Fruit fly (Drosophila melanogaster) whole organism, prepupa: ENCODE measurements around the gene CG32638.

ENCODE experiments used
- CG10631 ChIP-seq: fragments of 200-800 bp; sonication (Bioruptor generic); optimal IDR thresholded peaks from 2 replicates; lab custom pipeline; 2016; ENCODE audit warnings: missing biosample characterization, missing genetic modification characterization
- CG32006 ChIP-seq: fragments of 200-800 bp; sonication (Bioruptor generic); optimal IDR thresholded peaks from 3 replicates; lab custom pipeline; 2017; ENCODE audit warnings: missing biosample characterization, mild to moderate bottlenecking, missing genetic modification characterization
- CG34406 ChIP-seq: fragments of 200-800 bp; sonication (Bioruptor generic); optimal IDR thresholded peaks from 3 replicates; lab custom pipeline; 2016; ENCODE audit warnings: missing biosample characterization, missing genetic modification characterization
- Eip93F ChIP-seq: fragments of 200-800 bp; sonication (Bioruptor generic); optimal IDR thresholded peaks from 2 replicates; lab custom pipeline; 2016; ENCODE audit warnings: missing biosample characterization, mild to moderate bottlenecking, missing genetic modification characterization
- OdsH ChIP-seq: fragments of 200-800 bp; sonication (Bioruptor generic); optimal IDR thresholded peaks from 3 replicates; lab custom pipeline; 2016; ENCODE audit warnings: missing biosample characterization, missing genetic modification characterization
- cyc ChIP-seq: fragments of 200-800 bp; sonication (Bioruptor generic); optimal IDR thresholded peaks from 3 replicates; lab custom pipeline; 2016; ENCODE audit warnings: missing biosample characterization, missing genetic modification characterization
- net ChIP-seq: fragments of 200-800 bp; sonication (Bioruptor generic); optimal IDR thresholded peaks from 3 replicates; lab custom pipeline; 2016; ENCODE audit warnings: missing biosample characterization, missing genetic modification characterization
- ss ChIP-seq, 2 experiments: fragments of 200-800 bp; sonication (Bioruptor generic); optimal IDR thresholded peaks; 2 replicates in 1 of 2; 3 replicates in 1 of 2; lab custom pipeline; 2017 to 2018; ENCODE audit warnings: mild to moderate bottlenecking in 2 of 2, missing biosample characterization in 2 of 2, missing genetic modification characterization in 2 of 2, moderate library complexity in 1 of 2

DNA sequence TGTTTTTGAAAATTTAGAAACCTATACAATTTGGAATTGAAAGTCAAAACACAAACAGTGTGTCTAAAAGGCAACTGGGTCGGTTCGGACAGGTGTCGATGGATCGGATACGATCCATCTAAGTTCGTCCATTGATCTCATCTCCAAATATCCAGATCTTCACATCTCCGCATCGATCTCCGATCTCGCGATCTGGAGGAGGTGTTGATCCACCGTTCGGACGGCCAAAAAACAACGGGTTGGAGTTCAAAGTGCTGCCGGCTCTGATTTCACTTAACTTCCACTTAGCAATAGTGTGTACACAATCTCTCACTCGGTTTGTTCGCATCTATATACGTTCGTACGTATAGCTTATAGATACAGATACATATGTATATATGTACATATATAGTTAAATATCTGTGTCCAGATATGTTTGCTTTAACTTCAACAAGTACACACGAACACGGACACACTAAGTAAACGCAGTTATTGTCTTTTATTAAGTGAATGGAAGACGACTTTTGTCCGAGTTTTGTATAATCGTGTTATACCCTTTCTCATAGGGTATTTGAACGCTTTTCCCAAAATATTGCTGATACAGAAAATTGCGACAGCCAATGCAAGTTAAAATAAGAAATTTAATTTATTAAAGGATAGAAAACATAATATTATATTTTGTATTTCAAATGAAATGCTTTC lies 20.3 kb downstream of the CG32638 start, which contains the start of gene Fer3HCH:
- TF ChIP-seq ss (GFP tag; optimal IDR thresholded peaks at IDR 0.05; lab: Kevin White, UChicago) (peak; percentile 19 to 31), OdsH (GFP tag; lab: Kevin White, UChicago) (no peak), CG10631 (GFP tag; lab: Kevin White, UChicago) (peak; percentile 11), CG32006 (GFP tag; lab: Kevin White, UChicago) (peak; percentile 7), cyc (no peak), Eip93F (GFP tag; lab: Kevin White, UChicago) (no peak), net (GFP tag; lab: Kevin White, UChicago) (no peak), CG34406 (GFP tag; lab: Kevin White, UChicago) (no peak)
